Fruit fly (Drosophila melanogaster): ENCODE measurements around the gene Dup99B.
A peak's percentile ranks its signal among the peaks of the same experiment; 100 is the strongest.

Gene Dup99B

DNA sequence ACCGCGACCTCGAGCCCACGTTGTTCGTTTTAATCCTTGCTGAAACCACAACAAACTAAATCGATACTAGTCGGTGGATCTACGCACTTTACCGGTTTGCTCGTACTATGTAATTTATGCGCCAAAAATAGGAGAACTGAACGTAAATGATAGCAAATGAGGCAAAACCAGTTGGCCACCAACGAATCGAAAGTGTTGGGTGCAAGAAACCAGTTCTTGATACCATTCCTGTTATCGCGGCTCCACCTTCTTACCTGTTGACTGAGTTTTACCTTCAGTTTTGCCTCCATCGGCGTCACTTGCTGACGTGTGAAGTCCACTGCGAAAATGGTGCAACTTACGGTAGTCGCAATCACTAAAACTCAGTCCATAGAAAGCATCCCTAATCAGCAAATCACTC lies 24.9 kb upstream of the Dup99B start:
- TF ChIP-seq noc (tag; optimal IDR thresholded peaks at IDR 0.05): no peak

DNA sequence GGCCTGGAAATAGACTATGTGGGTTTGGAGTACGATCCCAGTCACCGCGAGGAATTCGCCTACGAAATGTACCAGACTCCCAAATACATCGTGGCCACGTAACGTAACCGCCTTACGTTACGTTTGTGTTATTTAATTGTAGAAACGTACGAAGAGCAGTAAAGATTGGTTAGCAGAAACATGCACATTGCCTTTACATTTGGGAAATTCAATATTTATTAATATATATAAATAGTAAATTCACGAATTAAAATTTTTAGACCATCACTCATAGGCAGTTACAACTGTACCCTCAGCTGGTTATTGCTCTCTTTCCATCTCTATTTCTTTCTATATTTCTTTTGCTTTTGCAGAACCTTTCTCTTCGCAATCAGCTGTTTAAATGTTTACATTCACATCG lies 22.7 kb upstream of the Dup99B start, which contains the start of gene Gnpnat:
Gene Gnpnat (plus strand): TSS at position 385 of the 400 bp plus-strand sequence.
- peak; percentile 70 for TF ChIP-seq noc (tag; optimal IDR thresholded peaks at IDR 0.05)

DNA sequence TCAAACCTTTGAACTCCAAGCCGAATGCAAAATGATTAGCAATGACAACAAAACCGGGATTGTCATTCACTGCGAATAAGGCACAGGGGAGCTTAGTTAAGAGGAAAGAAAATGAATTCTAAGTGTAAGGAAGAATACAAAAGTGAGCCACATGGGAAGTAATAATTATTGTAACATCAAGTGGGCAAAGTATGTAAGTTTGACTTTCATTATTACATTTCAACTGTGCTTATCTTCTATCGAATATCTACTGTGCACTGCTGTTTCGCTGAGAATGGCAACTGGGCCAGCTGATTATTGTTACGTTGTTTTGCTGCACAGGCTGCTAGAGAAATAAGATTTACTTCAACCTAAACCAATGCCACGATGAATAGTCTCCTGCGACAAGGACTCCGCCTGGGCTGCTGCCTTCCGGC lies 21.5 kb upstream of the Dup99B start, which contains the start of the genes CG7601 and CIA30:
Gene CG7601 (minus strand): TSS at position 68 of the 416 bp plus-strand sequence.
Gene CIA30 (plus strand): TSS at position 288 of the 416 bp plus-strand sequence.
- peak; percentile 98 for TF ChIP-seq noc (tag; optimal IDR thresholded peaks at IDR 0.05)

DNA sequence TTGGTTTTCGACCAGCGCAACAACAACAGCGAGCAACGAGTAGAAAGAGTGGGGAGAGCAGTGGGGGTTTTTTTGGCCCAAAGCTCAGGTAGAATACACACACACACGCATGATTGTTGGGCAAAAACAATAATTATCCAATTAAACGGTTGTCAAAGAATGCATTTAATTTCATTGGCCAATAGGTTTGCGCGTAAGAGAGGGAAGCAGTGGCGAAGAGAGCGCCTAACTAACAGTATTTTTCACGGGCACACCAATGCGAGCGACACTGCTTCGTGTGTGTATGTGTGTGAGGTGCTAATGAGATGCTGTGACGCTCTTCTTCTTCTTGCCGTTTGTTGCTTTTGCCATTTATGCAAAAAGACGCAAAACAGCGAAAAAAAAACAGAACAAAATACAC lies 11.1 kb upstream of the Dup99B start:
- TF ChIP-seq noc (tag; optimal IDR thresholded peaks at IDR 0.05): no peak

DNA sequence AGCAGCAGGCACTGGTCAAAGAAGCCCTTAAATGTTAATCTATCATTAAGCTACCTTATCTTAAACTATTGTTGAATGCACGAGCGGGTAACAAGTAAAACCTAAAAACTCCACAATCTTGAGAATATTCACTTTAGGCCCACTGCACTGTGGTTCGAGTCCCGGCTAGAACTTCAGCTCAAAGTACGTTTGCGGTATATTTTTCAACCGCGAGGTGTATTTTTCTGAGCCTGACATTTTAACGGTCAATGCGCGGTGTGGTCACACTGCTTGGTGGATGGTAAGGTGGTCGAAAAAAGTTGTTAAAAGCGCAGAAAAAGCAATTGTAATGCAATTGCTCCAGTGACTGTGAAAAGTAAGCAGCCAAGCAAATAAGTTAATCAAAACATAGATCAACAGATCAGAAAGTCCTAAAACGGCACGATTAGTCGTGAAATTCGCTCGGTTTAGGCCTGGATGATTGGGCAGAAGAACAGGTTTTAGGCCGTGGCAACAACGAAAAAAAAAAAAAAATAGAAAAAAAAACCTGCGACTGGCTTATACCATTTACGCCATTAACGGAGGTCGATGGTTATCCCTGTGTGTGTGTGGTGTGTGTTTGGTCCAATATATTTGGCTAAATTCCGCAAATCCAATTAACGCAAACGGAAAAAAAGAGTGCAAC lies 10.5 kb upstream of the Dup99B start, which contains the start of gene Kul:
Gene Kul (plus strand): TSS at position 254 of the 664 bp plus-strand sequence.
- TF ChIP-seq noc (tag; optimal IDR thresholded peaks at IDR 0.05): no peak

DNA sequence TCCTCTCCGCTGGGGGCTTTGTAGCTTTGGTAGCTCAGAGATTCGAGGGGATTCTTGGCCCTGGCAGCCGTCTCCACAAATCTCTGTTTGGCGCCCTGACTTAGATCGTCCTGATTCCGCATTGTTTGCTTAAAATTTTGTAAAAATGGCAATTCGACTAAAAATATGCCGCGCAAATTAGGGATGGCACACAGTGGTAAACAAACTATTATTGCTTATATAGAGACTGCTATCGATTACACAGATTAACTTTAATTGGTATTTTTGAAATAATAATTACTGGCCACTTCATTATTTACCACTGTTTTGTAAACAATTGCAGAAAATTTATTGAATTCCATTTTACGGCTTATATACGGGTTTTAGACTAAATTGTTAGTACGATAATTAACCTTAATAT lies 9.6 kb upstream of the Dup99B start, which contains the start of the genes Naa40 and CG18731:
Gene Naa40 (minus strand): TSS at position 206 of the 400 bp plus-strand sequence.
Gene CG18731 (plus strand): TSS at position 283 of the 400 bp plus-strand sequence.
- no peak for TF ChIP-seq noc (tag; optimal IDR thresholded peaks at IDR 0.05)

DNA sequence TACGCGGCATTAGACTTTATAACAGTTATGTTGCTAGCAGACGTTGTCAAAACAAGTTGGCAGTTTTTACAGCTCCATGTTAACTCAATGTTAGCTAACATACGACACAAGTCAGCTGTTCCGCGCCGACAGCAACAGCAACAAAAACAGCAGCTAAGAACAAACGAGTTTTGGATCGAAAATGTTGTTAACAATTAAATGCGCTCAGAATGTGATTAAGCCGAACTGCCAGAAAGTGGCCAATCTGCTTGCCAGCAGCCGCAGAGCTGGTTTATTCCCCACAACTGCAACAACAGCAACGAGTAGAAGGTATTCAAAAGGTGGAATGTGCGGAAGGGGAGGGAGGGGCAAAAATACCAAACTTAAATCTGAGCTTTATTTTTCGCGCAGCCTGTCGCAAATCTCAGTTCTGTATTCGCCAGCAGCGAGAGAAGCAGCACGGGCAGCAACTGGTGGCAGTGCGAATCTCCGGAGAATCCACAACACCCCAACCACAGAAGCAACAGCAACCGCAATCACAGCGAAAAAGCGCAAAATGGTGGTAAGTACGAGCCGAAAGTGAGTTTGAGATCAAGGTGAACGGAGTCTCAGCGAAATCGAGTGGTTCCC lies 8.0 kb upstream of the Dup99B start, which contains the start of gene Pcd:
Gene Pcd (plus strand): TSS at position 116 of the 609 bp plus-strand sequence.
- no peak for TF ChIP-seq noc (tag; optimal IDR thresholded peaks at IDR 0.05)

DNA sequence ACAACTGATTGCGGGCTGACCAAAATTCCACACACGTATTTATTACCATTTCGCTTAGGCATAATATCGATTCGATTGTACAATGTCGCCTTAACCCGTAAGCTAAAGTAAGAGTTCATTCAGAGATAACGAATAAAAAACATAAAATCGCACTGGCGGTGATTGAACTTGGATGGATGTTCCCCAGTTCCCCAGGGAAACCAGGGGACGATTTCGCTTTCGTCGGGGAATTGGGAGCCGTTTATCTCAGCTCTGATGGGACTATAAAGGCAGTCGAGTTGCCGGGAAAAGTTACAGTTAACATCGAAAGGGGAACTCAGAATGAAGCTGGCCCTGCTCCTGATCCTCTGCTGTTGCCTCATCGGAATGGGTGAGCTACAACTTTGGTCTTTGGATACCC lies 7.1 kb upstream of the Dup99B start, which contains the start of gene CG34296:
Gene CG34296 (plus strand): TSS at position 301 of the 400 bp plus-strand sequence.
- TF ChIP-seq noc (tag; optimal IDR thresholded peaks at IDR 0.05): no peak

DNA sequence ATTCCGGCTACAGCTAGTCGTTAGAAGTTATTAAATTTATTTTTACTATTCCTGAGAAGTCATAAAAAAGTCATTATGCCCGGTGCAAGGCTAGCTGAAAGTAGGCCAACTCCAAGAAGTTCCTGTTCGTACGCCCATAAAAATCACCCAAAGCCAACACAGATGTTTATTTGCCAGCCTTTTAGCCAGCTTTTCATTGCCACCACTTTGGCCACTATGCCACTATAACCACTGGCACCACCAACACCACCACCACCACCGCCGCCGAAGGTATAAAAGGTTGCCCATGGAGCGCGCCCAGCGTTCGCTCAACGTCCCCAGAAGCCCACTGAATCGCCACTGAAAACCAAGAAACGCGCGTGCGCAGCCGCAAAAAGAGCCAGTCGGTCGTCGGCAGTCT lies 3.2 kb upstream of the Dup99B start, which contains the start of gene CG15506:
Gene CG15506 (plus strand): TSS at position 301 of the 400 bp plus-strand sequence.
- no peak for TF ChIP-seq noc (tag; optimal IDR thresholded peaks at IDR 0.05)

DNA sequence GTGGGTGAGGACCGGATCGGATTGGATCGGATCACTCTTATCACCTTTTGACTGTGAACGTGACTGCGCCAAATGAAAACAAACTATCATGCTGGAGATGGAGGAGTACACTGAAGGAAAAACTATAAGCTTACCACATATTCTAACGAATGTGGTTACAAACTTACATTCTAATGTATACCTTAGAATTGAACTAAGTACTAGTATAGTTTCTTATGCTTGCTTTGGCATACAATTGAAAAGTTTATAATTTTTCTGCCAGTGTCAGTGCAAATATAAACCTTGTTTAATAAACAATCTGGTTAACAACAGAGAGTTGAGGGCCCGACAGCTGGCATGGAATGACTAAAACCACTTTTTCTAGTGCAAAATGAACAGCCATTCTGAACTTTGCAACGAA lies 2.3 kb upstream of the Dup99B start:
- no peak for TF ChIP-seq noc (tag; optimal IDR thresholded peaks at IDR 0.05)

DNA sequence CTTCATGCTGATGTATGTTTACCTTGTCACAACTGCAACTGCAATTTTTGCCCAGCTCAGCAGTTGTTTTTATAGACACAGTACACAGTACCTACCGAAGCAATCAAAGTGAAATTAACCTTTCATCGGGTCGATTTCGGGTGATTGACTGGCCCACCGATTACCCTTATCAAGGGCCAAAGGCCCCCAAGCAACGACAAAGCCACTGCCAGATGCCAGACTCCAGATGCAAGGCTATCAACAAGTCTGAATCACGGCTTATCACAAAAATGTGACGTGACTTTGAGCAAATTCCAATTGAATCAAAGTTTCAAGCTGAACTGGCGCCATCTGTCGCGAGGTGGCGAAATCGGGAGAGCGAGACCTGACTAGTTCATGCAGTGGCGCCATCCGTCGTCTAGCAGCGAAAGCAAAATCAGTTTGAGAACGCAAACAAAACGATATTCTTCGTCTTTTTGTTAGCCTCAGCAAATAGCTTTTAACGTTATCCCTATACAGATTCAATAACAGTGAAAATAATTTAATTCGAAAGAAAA lies 1.7 kb upstream of the Dup99B start, which contains the start of gene Obp99b:
Gene Obp99b (minus strand): TSS at position 115 of the 536 bp plus-strand sequence.
- TF ChIP-seq noc (tag; optimal IDR thresholded peaks at IDR 0.05): no peak

DNA sequence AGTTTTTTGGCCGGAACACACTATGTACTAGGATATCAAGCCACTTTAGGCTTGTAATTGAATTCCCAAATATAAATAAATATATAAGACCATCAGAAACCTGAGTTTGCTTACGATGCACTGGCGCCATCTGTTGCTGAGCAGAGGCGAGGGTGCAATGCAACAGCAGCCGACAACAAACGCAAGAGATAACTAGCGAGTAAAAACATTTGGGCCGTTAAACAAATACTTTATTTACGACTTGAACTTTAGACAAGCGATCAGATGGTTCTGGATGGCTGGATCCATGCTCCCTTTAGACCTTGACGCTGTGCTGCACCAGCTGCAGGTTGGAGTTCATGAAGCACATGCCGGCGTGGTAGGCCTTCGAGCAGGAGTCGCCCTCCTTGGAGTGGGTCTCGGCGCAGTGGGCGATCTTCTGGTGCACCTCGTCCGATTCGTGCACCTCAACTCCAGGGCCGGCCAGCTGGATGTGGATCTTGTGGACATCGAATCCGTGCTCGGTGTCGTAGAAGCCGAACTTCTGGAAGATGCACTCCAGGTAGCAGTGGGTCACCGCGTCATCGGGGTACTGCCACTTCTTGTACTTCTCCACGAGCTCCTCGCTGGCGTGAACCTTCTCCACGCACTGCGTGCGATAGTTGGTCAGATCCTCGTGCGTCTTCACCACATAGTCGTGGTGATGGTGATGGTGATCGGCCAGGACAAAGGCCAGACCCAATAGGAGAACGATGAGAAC lies 1.0 kb upstream of the Dup99B start:
- TF ChIP-seq noc (tag; optimal IDR thresholded peaks at IDR 0.05): no peak

DNA sequence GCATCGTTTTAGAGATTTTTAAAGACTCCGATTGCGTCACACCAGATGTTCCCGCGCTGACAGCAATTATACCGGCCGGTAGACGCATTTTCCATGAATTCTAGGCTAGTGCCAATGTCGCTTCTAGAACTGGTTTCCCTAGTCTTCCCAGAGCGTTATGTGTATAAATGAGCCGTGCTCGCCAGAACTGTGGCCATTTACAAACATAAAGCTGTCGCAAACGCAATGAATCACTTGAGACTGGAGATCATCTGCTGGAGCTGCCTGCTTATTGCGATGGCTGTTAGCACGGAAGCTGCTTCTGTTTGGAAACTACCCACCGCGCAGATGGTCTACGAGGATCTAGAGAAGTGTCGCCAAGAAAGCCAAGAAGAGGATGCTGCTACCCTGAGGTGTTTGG lies 863 bp downstream of the Dup99B start, which contains the start of gene Obp99d:
Gene Obp99d (plus strand): TSS at position 192 of the 400 bp plus-strand sequence.
- TF ChIP-seq noc (tag; optimal IDR thresholded peaks at IDR 0.05): no peak

DNA sequence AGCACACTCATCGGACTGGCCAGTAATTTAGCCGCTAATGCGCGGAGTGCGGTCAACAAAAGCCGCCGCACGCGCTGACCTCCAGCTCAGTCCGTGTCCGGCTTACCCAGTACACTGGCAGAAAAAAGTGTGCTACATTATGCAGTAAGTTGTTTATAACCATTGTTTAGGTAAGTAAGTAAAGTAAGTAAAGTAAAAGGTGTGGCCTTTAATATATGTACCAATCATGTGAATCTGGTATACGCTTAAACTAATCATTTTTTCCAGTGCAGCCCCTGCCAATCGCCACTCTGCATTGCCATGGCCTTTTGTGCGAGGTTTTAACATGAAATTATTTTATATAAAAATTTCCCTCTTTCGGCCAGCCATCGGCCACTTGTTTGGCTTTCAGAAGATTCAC lies 3.7 kb downstream of the Dup99B start:
- TF ChIP-seq noc (tag; optimal IDR thresholded peaks at IDR 0.05): no peak

DNA sequence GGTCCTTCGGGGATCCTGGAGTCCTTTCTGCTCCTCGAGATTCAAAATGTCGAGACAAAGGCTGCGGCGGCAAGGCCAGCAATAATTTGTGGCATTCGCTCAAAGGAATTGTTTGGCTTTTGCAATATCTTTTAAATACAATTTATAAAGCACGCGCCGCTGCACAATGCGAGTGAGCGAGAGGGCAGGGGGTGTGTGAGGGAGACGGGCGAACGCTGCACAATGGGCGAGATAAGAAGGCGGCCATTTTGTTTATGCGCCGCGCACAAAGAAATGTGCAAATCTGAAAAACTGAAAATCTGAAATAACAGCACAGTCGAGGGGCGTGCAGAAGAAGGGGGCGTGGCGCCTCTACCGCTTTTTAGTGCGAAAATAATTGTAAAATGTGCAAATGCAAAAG lies 6.9 kb downstream of the Dup99B start:
- TF ChIP-seq noc (tag; optimal IDR thresholded peaks at IDR 0.05): no peak

DNA sequence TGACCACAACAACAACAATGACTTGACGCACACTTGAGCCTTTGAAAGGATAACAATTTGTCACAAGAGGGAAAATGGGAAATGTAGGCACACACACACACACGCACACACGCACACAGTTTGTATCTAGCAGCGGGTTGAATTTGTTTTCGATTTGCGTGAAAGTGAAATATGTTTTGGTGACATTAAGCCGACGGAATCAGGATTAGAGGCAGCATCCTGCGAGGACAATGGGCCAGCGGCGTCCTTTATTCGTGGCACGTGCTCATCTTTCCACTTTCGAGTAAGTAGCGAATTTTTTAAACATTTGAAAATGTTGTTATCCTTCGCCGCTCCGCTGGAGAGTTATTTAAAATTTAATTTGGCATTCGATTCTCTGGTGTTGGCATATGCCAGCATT lies 7.9 kb downstream of the Dup99B start:
- TF ChIP-seq noc (tag; optimal IDR thresholded peaks at IDR 0.05): no peak

Measured in whole organism, larva.